Worm (Caenorhabditis elegans) whole organism, L4 larva: Measurements from ENCODE around the gene his-60.

Source experiments
- F49E8.2 ChIP-seq: sonication (generic microtip); optimal IDR thresholded peaks from 2 replicates; lab custom pipeline; 2016; ENCODE audit warnings: missing compliant biosample characterization, mild to moderate bottlenecking, missing genetic modification characterization, borderline replicate concordance
- T26A8.4 ChIP-seq: fragments of 200-800 bp; sonication (Bioruptor generic); IDR thresholded peaks from 2 replicates; pipeline ENCODE4 v1.3.6; 2022; ENCODE audit warnings: missing genetic modification characterization, missing compliant biosample characterization
- ama-1 ChIP-seq: fragments of 150-350 bp; optimal IDR thresholded peaks from 2 replicates; lab custom pipeline; 2014; ENCODE audit warnings: inconsistent platforms, mixed read lengths
- daf-8 ChIP-seq: fragments of 200-800 bp; sonication (Bioruptor generic); IDR thresholded peaks from 2 replicates; pipeline ENCODE4 v1.3.6; 2022; ENCODE audit warnings: missing genetic modification characterization, missing compliant biosample characterization
- egl-27 ChIP-seq: sonication (generic microtip); optimal IDR thresholded peaks from 3 replicates; lab custom pipeline; 2017; ENCODE audit warnings: missing biosample characterization, missing genetic modification reagents, missing genetic modification characterization
- lin-13 ChIP-seq: fragments of 150-350 bp; optimal IDR thresholded peaks from 2 replicates; lab custom pipeline; 2014; ENCODE audit warnings: missing biosample characterization, missing genetic modification reagents, missing genetic modification characterization
- lin-38 ChIP-seq: fragments of 200-800 bp; sonication (Bioruptor generic); IDR thresholded peaks from 2 replicates; pipeline ENCODE4 v1.3.6; 2022; ENCODE audit warnings: missing genetic modification reagents, missing genetic modification characterization, missing compliant biosample characterization
- nhr-237 ChIP-seq: sonication (generic microtip); optimal IDR thresholded peaks from 2 replicates; lab custom pipeline; 2017; ENCODE audit warnings: missing biosample characterization, missing genetic modification characterization
- nhr-6 ChIP-seq: fragments of 150-350 bp; optimal IDR thresholded peaks from 2 replicates; lab custom pipeline; 2014; ENCODE audit warnings: missing biosample characterization, missing genetic modification characterization
- vab-7 ChIP-seq: fragments of 200-800 bp; sonication (Bioruptor generic); IDR thresholded peaks from 2 replicates; pipeline ENCODE4 v1.3.6; 2022; ENCODE audit warnings: missing genetic modification reagents, missing genetic modification characterization, missing compliant biosample characterization
- zfp-3 ChIP-seq: fragments of 200-800 bp; sonication (Bioruptor generic); conservative IDR thresholded peaks from 2 replicates; pipeline ENCODE4 v1.3.6; 2022; ENCODE audit warnings: missing genetic modification reagents, missing genetic modification characterization, missing compliant biosample characterization

DNA sequence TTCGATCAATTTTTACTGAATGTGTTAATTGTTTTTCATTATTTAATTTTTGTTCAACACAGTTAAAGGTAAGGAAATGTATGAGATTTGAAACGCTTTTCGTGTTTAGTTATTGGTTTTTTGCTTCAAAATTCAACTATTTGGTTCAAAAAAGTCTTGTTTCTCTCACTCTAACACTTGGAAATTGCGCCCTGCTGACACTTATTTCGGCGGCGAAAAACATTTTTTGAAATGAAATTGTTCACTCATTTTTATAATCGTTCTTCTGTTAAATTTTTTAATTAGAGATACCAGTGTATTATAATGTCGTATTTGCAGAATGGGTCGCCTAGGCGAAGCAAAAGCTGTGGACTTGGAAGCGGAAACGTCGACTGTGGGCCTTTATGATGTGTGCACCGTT lies 9.7 kb downstream of the his-60 start, which contains the start of gene rod-1:
- TF ChIP-seq lin-13 (GFP tag; lab: Kevin White, UChicago), result no peak
- no peak for TF ChIP-seq zfp-3 (GFP tag; lab: Robert Waterston, UW)
- no peak for TF ChIP-seq vab-7
- TF ChIP-seq F49E8.2 (tag; lab: Kevin White, UChicago), result no peak
- TF ChIP-seq nhr-6, result no peak
- no peak for TF ChIP-seq ama-1 (lab: Kevin White, UChicago)
- no peak for TF ChIP-seq daf-8 (GFP tag; lab: Robert Waterston, UW)
- no peak for TF ChIP-seq nhr-237 (tag; lab: Kevin White, UChicago)
- TF ChIP-seq T26A8.4 (GFP tag; lab: Robert Waterston, UW), result no peak
- no peak for TF ChIP-seq lin-38 (GFP tag; lab: Robert Waterston, UW)
- no peak for TF ChIP-seq egl-27 (tag; lab: Kevin White, UChicago)
